Worm (Caenorhabditis elegans) whole organism, L4/young adult: ENCODE data around the gene R06F6.8.

ENCODE experiments used
- W03F9.2 ChIP-seq: fragments of 150-350 bp; optimal IDR thresholded peaks from 2 replicates; lab custom pipeline; 2014; ENCODE audit warnings: missing biosample characterization, missing genetic modification characterization
- dao-5 ChIP-seq: sonication (generic microtip); optimal IDR thresholded peaks from 2 replicates; lab custom pipeline; 2016; ENCODE audit warnings: missing genotype, missing genetic modification characterization, moderate library complexity, missing compliant biosample characterization
- him-1 ChIP-seq: sonication (generic microtip); optimal IDR thresholded peaks from 2 replicates; lab custom pipeline; 2016; ENCODE audit warnings: missing genotype, missing genetic modification reagents, missing genetic modification characterization, missing compliant biosample characterization

- TF ChIP-seq W03F9.2 (tag; lab: Kevin White, UChicago) (no peak), dao-5 (no peak), him-1 (tag; lab: Kevin White, UChicago) (no peak)
These were observed 14.3 kb downstream of the R06F6.8 start, which contains the start of gene ceh-62 for ce11 chrII:10805437-10805836.
